Fruit fly (Drosophila melanogaster) Kc167 (cell line): ENCODE data around the gene Dhod.

Experiments used
- Myc ChIP-seq: fragments of >200 bp; optimal IDR thresholded peaks from 2 replicates; lab custom pipeline; 2017; ENCODE audit warnings: missing external identifiers
- Sin3A ChIP-seq: fragments of >200 bp; optimal IDR thresholded peaks from 2 replicates; lab custom pipeline; 2018; ENCODE audit warnings: missing external identifiers
- h ChIP-seq: fragments of >200 bp; optimal IDR thresholded peaks from 3 replicates; lab custom pipeline; 2018; ENCODE audit warnings: missing external identifiers
- insv ChIP-seq: fragments of >200 bp; optimal IDR thresholded peaks from 3 replicates; lab custom pipeline; 2018; ENCODE audit warnings: missing external identifiers
- psq ChIP-seq: fragments of >200 bp; optimal IDR thresholded peaks from 2 replicates; lab custom pipeline; 2017; ENCODE audit warnings: missing external identifiers
- ttk ChIP-seq: sonication (Bioruptor generic); optimal IDR thresholded peaks from 2 replicates; lab custom pipeline; 2017; ENCODE audit warnings: missing external identifiers

dm6 chr3R:8654666-8655065 lies 1.9 kb upstream of the Dhod start, which contains the start of gene CG42489:
- TF ChIP-seq insv (no peak), psq (no peak), h (lab: Kevin White, UChicago) (no peak), ttk (lab: Kevin White, UChicago) (no peak), Myc (lab: Kevin White, UChicago) (no peak), Sin3A (lab: Kevin White, UChicago) (no peak)
